Worm (Caenorhabditis elegans) whole organism, L3 larva: ENCODE measurements around the gene hap-1.
A peak's percentile ranks its signal among the peaks of the same experiment; 100 is the strongest.

Experiments used
- ZK546.5 ChIP-seq: sonication (generic microtip); optimal IDR thresholded peaks from 2 replicates; lab custom pipeline; 2017; ENCODE audit warnings: missing biosample characterization, missing genetic modification characterization
- aly-2 ChIP-seq: fragments of 150-350 bp; optimal IDR thresholded peaks from 2 replicates; lab custom pipeline; 2014; ENCODE audit warnings: missing biosample characterization, missing genetic modification characterization
- ceh-16 ChIP-seq: sonication (generic microtip); optimal IDR thresholded peaks from 2 replicates; lab custom pipeline; 2017; ENCODE audit warnings: missing biosample characterization, missing genetic modification characterization
- ceh-28 ChIP-seq: fragments of 150-350 bp; optimal IDR thresholded peaks from 2 replicates; lab custom pipeline; 2014; ENCODE audit warnings: missing biosample characterization, missing genetic modification reagents, missing genetic modification characterization
- ceh-82 ChIP-seq: fragments of 150-350 bp; optimal IDR thresholded peaks from 2 replicates; lab custom pipeline; 2014; ENCODE audit warnings: missing biosample characterization, missing genetic modification characterization
- ceh-9 ChIP-seq: sonication (generic microtip); optimal IDR thresholded peaks from 2 replicates; lab custom pipeline; 2018; ENCODE audit warnings: missing biosample characterization, missing genetic modification characterization
- daf-12 ChIP-seq: fragments of 150-350 bp; optimal IDR thresholded peaks from 2 replicates; lab custom pipeline; 2014; ENCODE audit warnings: missing biosample characterization, missing genetic modification reagents, missing genetic modification characterization
- egl-27 ChIP-seq: sonication (generic microtip); optimal IDR thresholded peaks from 4 replicates; lab custom pipeline; 2017; ENCODE audit warnings: missing biosample characterization, missing genetic modification reagents, missing genetic modification characterization
- egl-5 ChIP-seq: fragments of 150-350 bp; optimal IDR thresholded peaks from 2 replicates; lab custom pipeline; 2017; ENCODE audit warnings: missing biosample characterization, missing genetic modification reagents, missing genetic modification characterization, inconsistent platforms
- elt-1 ChIP-seq: fragments of 150-350 bp; optimal IDR thresholded peaks from 2 replicates; lab custom pipeline; 2014; ENCODE audit warnings: missing biosample characterization, missing genetic modification characterization
- elt-2 ChIP-seq: sonication (generic microtip); optimal IDR thresholded peaks from 2 replicates; lab custom pipeline; 2016; ENCODE audit warnings: missing genetic modification reagents, mild to moderate bottlenecking, missing genetic modification characterization, missing compliant biosample characterization
- elt-3 ChIP-seq, 3 experiments: fragments of 150-350 bp in 1 of 3; sonication (generic microtip) in 2 of 3; optimal IDR thresholded peaks; 2 replicates in 2 of 3; 4 replicates in 1 of 3; lab custom pipeline; 2014 to 2017; ENCODE audit warnings: missing biosample characterization in 3 of 3, missing genetic modification characterization in 3 of 3
- eor-1 ChIP-seq, 2 experiments: fragments of 150-350 bp; optimal IDR thresholded peaks; 2 replicates each; lab custom pipeline; 2014 to 2018; ENCODE audit warnings: missing biosample characterization in 2 of 2, missing genetic modification characterization in 2 of 2
- fkh-2 ChIP-seq: fragments of 150-350 bp; optimal IDR thresholded peaks from 2 replicates; lab custom pipeline; 2014; ENCODE audit warnings: missing biosample characterization, missing genetic modification reagents, missing genetic modification characterization
- fos-1 ChIP-seq: fragments of 150-350 bp; optimal IDR thresholded peaks from 2 replicates; lab custom pipeline; 2014; ENCODE audit warnings: missing biosample characterization, missing genetic modification characterization
- hmg-11 ChIP-seq: sonication (generic microtip); optimal IDR thresholded peaks from 2 replicates; lab custom pipeline; 2016; ENCODE audit warnings: missing genetic modification characterization, missing compliant biosample characterization
- jun-1 ChIP-seq: fragments of 150-350 bp; optimal IDR thresholded peaks from 2 replicates; lab custom pipeline; 2014; ENCODE audit warnings: missing biosample characterization, missing genetic modification reagents, missing genetic modification characterization
- lin-15B ChIP-seq: fragments of 150-350 bp; optimal IDR thresholded peaks from 2 replicates; lab custom pipeline; 2014; ENCODE audit warnings: missing biosample characterization, missing genetic modification characterization
- lin-39 ChIP-seq: fragments of 150-350 bp; optimal IDR thresholded peaks from 2 replicates; lab custom pipeline; 2018; ENCODE audit warnings: missing biosample characterization, missing genetic modification reagents, missing genetic modification characterization
- mdl-1 ChIP-seq: fragments of 150-350 bp; optimal IDR thresholded peaks from 2 replicates; lab custom pipeline; 2014; ENCODE audit warnings: missing biosample characterization, missing genetic modification characterization
- mml-1 ChIP-seq: fragments of 150-350 bp; sonication (generic microtip); optimal IDR thresholded peaks from 3 replicates; lab custom pipeline; 2014; ENCODE audit warnings: missing biosample characterization, missing genetic modification characterization
- nfya-1 ChIP-seq: sonication (generic microtip); optimal IDR thresholded peaks from 2 replicates; lab custom pipeline; 2017; ENCODE audit warnings: missing genetic modification characterization, mild to moderate bottlenecking, missing compliant biosample characterization, antibody characterized with exemption, moderate library complexity; ENCODE audit not compliant: insufficient read depth
- nhr-11 ChIP-seq: fragments of 150-350 bp; optimal IDR thresholded peaks from 2 replicates; lab custom pipeline; 2014; ENCODE audit warnings: missing biosample characterization, missing genetic modification characterization
- nhr-23 ChIP-seq: fragments of 150-350 bp; optimal IDR thresholded peaks from 2 replicates; lab custom pipeline; 2014; ENCODE audit warnings: missing biosample characterization, missing genetic modification reagents, missing genetic modification characterization
- nhr-237 ChIP-seq: fragments of 150-350 bp; optimal IDR thresholded peaks from 2 replicates; lab custom pipeline; 2014; ENCODE audit warnings: missing biosample characterization, missing genetic modification characterization
- nhr-25 ChIP-seq: sonication (generic microtip); optimal IDR thresholded peaks from 2 replicates; lab custom pipeline; 2017; ENCODE audit warnings: missing biosample characterization, missing genetic modification characterization
- nhr-43 ChIP-seq: sonication (generic microtip); optimal IDR thresholded peaks from 2 replicates; lab custom pipeline; 2016; ENCODE audit warnings: mild to moderate bottlenecking, missing genetic modification characterization, missing compliant biosample characterization; ENCODE audit not compliant: poor library complexity, severe bottlenecking
- nhr-67 ChIP-seq: fragments of 150-350 bp; optimal IDR thresholded peaks from 2 replicates; lab custom pipeline; 2014; ENCODE audit warnings: missing biosample characterization, missing genetic modification characterization
- nhr-76 ChIP-seq: fragments of 150-350 bp; sonication (generic microtip); optimal IDR thresholded peaks from 5 replicates; lab custom pipeline; 2014; ENCODE audit warnings: missing biosample characterization, missing genetic modification characterization
- nhr-77 ChIP-seq: fragments of 150-350 bp; optimal IDR thresholded peaks from 2 replicates; lab custom pipeline; 2014; ENCODE audit warnings: missing biosample characterization, missing genetic modification characterization
- pha-4 ChIP-seq: fragments of 150-350 bp; optimal IDR thresholded peaks from 2 replicates; lab custom pipeline; 2014; ENCODE audit warnings: missing biosample characterization, missing genetic modification reagents, missing genetic modification characterization
- pqm-1 ChIP-seq: fragments of 150-350 bp; optimal IDR thresholded peaks from 2 replicates; lab custom pipeline; 2017; ENCODE audit warnings: missing biosample characterization, missing genetic modification characterization, inconsistent platforms
- sea-2 ChIP-seq: fragments of 150-350 bp; sonication (generic microtip); optimal IDR thresholded peaks from 4 replicates; lab custom pipeline; 2014; ENCODE audit warnings: missing biosample characterization, missing genetic modification reagents, missing genetic modification characterization
- skn-1 ChIP-seq: fragments of 150-350 bp; optimal IDR thresholded peaks from 2 replicates; lab custom pipeline; 2014; ENCODE audit warnings: missing biosample characterization, missing genetic modification characterization
- zag-1 ChIP-seq: fragments of 150-350 bp; optimal IDR thresholded peaks from 2 replicates; lab custom pipeline; 2014; ENCODE audit warnings: missing biosample characterization, missing genetic modification characterization
- ztf-4 ChIP-seq: fragments of 150-350 bp; optimal IDR thresholded peaks from 2 replicates; lab custom pipeline; 2014; ENCODE audit warnings: missing biosample characterization, missing genetic modification characterization

Gene hap-1

DNA sequence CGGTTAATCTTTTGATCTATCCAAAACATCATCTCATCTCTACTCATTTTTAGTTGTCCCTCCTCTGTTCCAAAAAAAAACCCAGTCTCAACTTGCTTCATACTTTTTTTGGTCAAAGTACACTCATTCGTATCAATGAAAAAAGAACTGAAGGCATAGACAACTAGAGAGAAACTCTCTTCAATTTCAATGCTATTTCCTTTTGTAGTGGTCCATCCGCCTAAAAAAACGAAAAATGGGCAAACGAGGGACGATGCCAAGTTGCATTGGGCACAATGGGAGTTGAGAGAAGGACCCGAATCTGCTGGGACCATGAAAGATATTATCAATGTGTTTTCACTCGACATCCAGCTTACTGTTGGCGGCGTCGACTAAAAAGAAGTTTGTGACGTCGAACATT is 16.5 kb downstream of the hap-1 start:
- TF ChIP-seq elt-1 (tag; lab: Kevin White, UChicago), result peak; percentile 17
- no peak for TF ChIP-seq ceh-16 (tag; lab: Kevin White, UChicago)
- TF ChIP-seq hmg-11 (tag; lab: Kevin White, UChicago), result peak; percentile 67
- peak; percentile 1 for TF ChIP-seq lin-39 (tag; lab: Kevin White, UChicago)
- TF ChIP-seq nfya-1, result peak; percentile 47
- TF ChIP-seq, all 47 proteins: peak for 4

DNA sequence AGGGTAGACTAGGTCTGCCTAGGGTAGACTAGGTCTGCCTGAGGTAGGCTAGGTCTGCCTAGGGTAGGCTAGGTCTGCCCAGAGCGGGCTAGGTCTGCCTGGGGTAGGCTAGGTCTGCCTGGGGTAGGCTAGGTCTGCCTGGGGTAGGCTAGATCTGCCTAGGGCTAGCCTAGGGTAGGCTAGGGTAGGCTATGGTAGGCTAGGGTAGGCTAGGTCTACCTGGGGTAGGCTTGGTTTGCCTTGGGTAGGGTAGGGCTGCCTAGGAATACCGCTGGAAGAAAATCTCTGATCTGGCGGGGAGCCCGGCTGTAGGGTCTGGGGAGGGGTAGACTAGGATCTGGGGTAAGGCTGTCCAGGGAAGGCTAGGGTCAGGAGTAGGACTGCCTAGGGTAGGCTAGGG is 21.7 kb downstream of the hap-1 start:
- TF ChIP-seq elt-3 (tag; optimal IDR thresholded peaks at IDR 0.05; lab: Kevin White, UChicago) (no peak), eor-1 (tag; optimal IDR thresholded peaks at IDR 0.05; lab: Kevin White, UChicago) (no peak), fkh-2 (tag; lab: Kevin White, UChicago) (no peak), ZK546.5 (tag; lab: Kevin White, UChicago) (no peak), mml-1 (no peak), mdl-1 (tag; lab: Kevin White, UChicago) (no peak), nfya-1 (no peak), nhr-77 (tag; lab: Kevin White, UChicago) (no peak), pha-4 (tag; lab: Kevin White, UChicago) (no peak), elt-2 (no peak), nhr-237 (no peak), nhr-43 (tag; lab: Kevin White, UChicago) (no peak), ztf-4 (no peak), elt-1 (tag; lab: Kevin White, UChicago) (no peak), zag-1 (no peak), nhr-76 (tag; lab: Kevin White, UChicago) (no peak), egl-5 (no peak), ceh-28 (tag; lab: Kevin White, UChicago) (no peak), hmg-11 (tag; lab: Kevin White, UChicago) (no peak), skn-1 (tag; lab: Kevin White, UChicago) (no peak)

DNA sequence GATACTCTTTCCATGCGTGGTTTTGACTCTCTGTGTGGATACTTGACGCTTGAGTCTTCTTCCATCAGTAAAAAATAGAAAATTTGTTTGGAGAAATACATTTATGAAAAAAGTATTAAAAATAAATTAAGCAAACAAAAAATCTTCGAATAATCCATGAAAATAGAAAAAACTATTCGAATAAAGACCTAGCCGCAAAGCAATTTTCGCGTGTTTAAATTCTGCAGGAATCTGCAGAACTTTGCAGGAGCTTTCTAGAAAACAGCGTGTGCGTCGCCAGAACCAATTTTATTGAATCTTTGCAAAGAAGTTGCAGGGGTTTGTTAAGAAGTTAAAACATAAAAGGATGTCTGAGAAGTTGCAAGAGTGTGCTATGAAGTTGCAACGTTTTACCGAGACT is 22.5 kb downstream of the hap-1 start, which contains the start of gene ZC395.11:
Gene ZC395.11, minus strand, starts transcription at position 101 of the 400 bp plus-strand sequence.
- no peak for TF ChIP-seq ceh-16 (tag; lab: Kevin White, UChicago)

DNA sequence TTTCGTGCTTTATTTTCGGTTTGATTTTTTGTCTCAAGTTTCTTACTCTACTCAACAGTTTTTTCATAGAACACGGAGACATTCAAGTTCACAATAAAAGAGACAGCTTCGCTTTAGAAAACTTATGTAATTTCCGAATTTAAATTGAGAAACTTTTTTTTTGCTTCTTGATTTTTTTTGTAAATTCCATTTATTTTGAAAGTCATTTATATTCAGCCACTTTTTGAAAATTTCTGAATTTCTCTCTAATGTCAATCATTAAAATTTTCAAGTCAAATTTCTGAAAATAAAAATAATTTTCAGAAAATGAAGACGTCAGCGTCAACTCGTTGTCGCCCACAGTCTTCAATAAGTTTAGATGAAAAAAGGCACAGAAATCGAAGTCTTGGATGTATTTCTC is 24.1 kb downstream of the hap-1 start, which contains the start of gene T15B12.1:
Gene T15B12.1, plus strand, starts transcription at position 301 of the 400 bp plus-strand sequence.
- TF ChIP-seq nhr-11 (tag; lab: Kevin White, UChicago) (no peak), daf-12 (no peak), mdl-1 (tag; lab: Kevin White, UChicago) (no peak), nhr-67 (tag; lab: Kevin White, UChicago) (no peak), egl-5 (no peak), nhr-77 (tag; lab: Kevin White, UChicago) (no peak), lin-39 (tag; lab: Kevin White, UChicago) (no peak), aly-2 (tag; lab: Kevin White, UChicago) (no peak), nfya-1 (no peak), skn-1 (tag; lab: Kevin White, UChicago) (no peak), zag-1 (no peak), fos-1 (tag; lab: Kevin White, UChicago) (no peak), nhr-25 (no peak), jun-1 (tag; lab: Kevin White, UChicago) (no peak), pha-4 (tag; lab: Kevin White, UChicago) (no peak), elt-1 (tag; lab: Kevin White, UChicago) (no peak), ceh-82 (no peak)

DNA sequence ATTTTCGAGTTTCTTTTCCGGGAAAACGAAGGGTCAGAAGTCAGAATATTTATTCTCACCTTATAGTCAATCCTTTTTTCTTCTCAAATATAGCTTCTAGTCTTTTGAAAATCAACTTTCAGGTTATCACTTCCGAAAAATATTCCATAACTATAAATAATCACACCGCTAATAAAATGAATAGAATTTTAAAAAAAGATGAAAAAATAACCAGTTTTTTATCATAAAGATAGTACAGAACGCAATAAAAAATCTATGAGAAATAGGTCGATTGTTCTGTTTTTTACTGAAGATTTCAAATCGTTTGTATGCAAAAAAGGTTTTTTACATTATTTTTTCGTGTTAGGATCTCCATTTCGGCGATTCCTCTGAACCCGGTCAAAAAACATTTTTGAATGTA is 26.5 kb downstream of the hap-1 start:
- TF ChIP-seq pqm-1 (tag; lab: Kevin White, UChicago) (no peak), lin-39 (tag; lab: Kevin White, UChicago) (no peak), nhr-77 (tag; lab: Kevin White, UChicago) (no peak), eor-1 (tag; optimal IDR thresholded peaks at IDR 0.05; lab: Kevin White, UChicago) (no peak), elt-1 (tag; lab: Kevin White, UChicago) (no peak), egl-27 (tag; lab: Kevin White, UChicago) (no peak), sea-2 (GFP tag; lab: Kevin White, UChicago) (no peak), lin-15B (tag; lab: Kevin White, UChicago) (no peak), jun-1 (tag; lab: Kevin White, UChicago) (no peak), nhr-23 (tag; lab: Kevin White, UChicago) (no peak), elt-2 (no peak), daf-12 (no peak), ceh-9 (tag; lab: Kevin White, UChicago) (no peak)
- TF ChIP-seq, all 47 proteins: peak for 0
